Worm (Caenorhabditis elegans) whole organism, early embryonic: ENCODE results near the gene pigg-1.

Experiments used
- ama-1 ChIP-seq: fragments of 150-350 bp; optimal IDR thresholded peaks from 2 replicates; lab custom pipeline; 2014
- ceh-13 ChIP-seq: fragments of 200-800 bp; sonication (Bioruptor generic); optimal IDR thresholded peaks from 2 replicates; lab custom pipeline; 2018; ENCODE audit warnings: mild to moderate bottlenecking, missing genetic modification characterization, missing compliant biosample characterization
- hnd-1 ChIP-seq: sonication (generic microtip); optimal IDR thresholded peaks from 2 replicates; lab custom pipeline; 2016; ENCODE audit warnings: missing genetic modification characterization, missing compliant biosample characterization

- TF ChIP-seq ama-1 (lab: Kevin White, UChicago) (peak; percentile 54), ceh-13 (GFP tag; lab: Kevin White, UChicago) (no peak), hnd-1 (tag; lab: Kevin White, UChicago) (no peak)
These were observed 17.0 kb downstream of the pigg-1 start for ce11 chrII:8583035-8583434.
